Worm (Caenorhabditis elegans) whole organism, L1 larva: ENCODE measurements around the gene hst-1.

ENCODE experiments used
- Y116A8C.19 ChIP-seq: sonication (generic microtip); optimal IDR thresholded peaks from 2 replicates; lab custom pipeline; 2016; ENCODE audit warnings: missing compliant biosample characterization, missing genetic modification characterization, borderline replicate concordance
- alr-1 ChIP-seq: fragments of 200-800 bp; sonication (Bioruptor generic); optimal IDR thresholded peaks from 2 replicates; lab custom pipeline; 2018; ENCODE audit warnings: borderline replicate concordance, mild to moderate bottlenecking, missing genetic modification characterization, missing compliant biosample characterization
- ama-1 ChIP-seq: fragments of 150-350 bp; optimal IDR thresholded peaks from 2 replicates; lab custom pipeline; 2014
- elt-2 ChIP-seq: sonication (generic microtip); optimal IDR thresholded peaks from 2 replicates; lab custom pipeline; 2016; ENCODE audit warnings: missing genetic modification characterization, mild to moderate bottlenecking, inconsistent platforms, missing compliant biosample characterization, missing genetic modification reagents
- elt-3 ChIP-seq, 6 experiments: fragments of 150-350 bp in 1 of 6; sonication (generic microtip); optimal IDR thresholded peaks; 2 replicates each; lab custom pipeline; 2017 to 2018; ENCODE audit warnings: missing biosample characterization in 6 of 6, missing genetic modification characterization in 6 of 6, inconsistent platforms in 1 of 6
- lin-15B ChIP-seq: fragments of 150-350 bp; sonication (generic microtip); optimal IDR thresholded peaks from 3 replicates; lab custom pipeline; 2014; ENCODE audit warnings: missing biosample characterization, missing genetic modification characterization
- nhr-11 ChIP-seq: fragments of 150-350 bp; optimal IDR thresholded peaks from 2 replicates; lab custom pipeline; 2014; ENCODE audit warnings: missing biosample characterization, missing genetic modification characterization
- nhr-28 ChIP-seq: fragments of 150-350 bp; optimal IDR thresholded peaks from 2 replicates; lab custom pipeline; 2014; ENCODE audit warnings: missing biosample characterization, missing genetic modification characterization
- swsn-7 ChIP-seq: sonication (generic microtip); optimal IDR thresholded peaks from 2 replicates; lab custom pipeline; 2016; ENCODE audit warnings: missing genetic modification characterization, missing compliant biosample characterization
- zag-1 ChIP-seq: fragments of 150-350 bp; optimal IDR thresholded peaks from 2 replicates; lab custom pipeline; 2014; ENCODE audit warnings: missing biosample characterization, missing genetic modification characterization
- ztf-11 ChIP-seq, 2 experiments: sonication (generic microtip); optimal IDR thresholded peaks; 2 replicates each; lab custom pipeline; 2016 to 2017; ENCODE audit warnings: missing genetic modification characterization in 2 of 2, missing biosample characterization in 1 of 2, missing compliant biosample characterization in 1 of 2

DNA sequence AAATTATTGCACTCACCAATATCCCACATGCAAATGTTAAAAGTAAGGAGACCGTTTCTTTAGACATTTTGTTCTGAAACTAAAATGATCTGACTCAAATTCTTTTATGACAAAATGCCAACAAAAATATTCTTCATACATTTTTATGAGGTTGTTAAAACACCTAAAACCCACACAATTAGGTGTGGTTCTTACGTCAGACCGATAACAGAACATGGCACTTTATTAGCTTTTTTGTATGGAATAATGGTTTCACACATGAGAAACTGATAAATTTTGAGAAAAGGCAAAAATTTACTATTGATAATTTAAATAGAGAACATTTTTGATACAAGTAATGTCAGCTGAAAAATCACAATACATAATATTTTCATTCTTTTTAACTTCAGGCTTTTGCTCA lies 37.7 kb downstream of the hst-1 start, which contains the start of gene C49C8.5:
- TF ChIP-seq nhr-28 (tag; lab: Kevin White, UChicago) (no peak), Y116A8C.19 (tag; lab: Kevin White, UChicago) (no peak), alr-1 (tag; lab: Kevin White, UChicago) (no peak), zag-1 (tag; lab: Kevin White, UChicago) (no peak), elt-2 (peak; percentile 11), ama-1 (lab: Kevin White, UChicago) (no peak), lin-15B (tag; lab: Kevin White, UChicago) (no peak), ztf-11 (tag; optimal IDR thresholded peaks at IDR 0.05; lab: Kevin White, UChicago) (no peak), elt-3 (tag; optimal IDR thresholded peaks at IDR 0.05; lab: Kevin White, UChicago) (no peak), swsn-7 (tag; lab: Kevin White, UChicago) (no peak), nhr-11 (no peak)
